Worm (Caenorhabditis elegans) whole organism, L2 larva: ENCODE measurements around the gene Y38E10A.34.
A peak's percentile ranks its signal among the peaks of the same experiment; 100 is the strongest.

Experiments used
- F13H6.1 ChIP-seq: sonication (generic microtip); optimal IDR thresholded peaks from 2 replicates; lab custom pipeline; 2016; ENCODE audit warnings: missing genetic modification characterization, missing compliant biosample characterization
- R02D3.7 ChIP-seq: fragments of 150-350 bp; optimal IDR thresholded peaks from 2 replicates; lab custom pipeline; 2014; ENCODE audit warnings: missing biosample characterization, missing genetic modification characterization
- Y55F3AM.14 ChIP-seq: fragments of 200-800 bp; sonication (Bioruptor generic); optimal IDR thresholded peaks from 2 replicates; lab custom pipeline; 2018; ENCODE audit warnings: mild to moderate bottlenecking, missing genetic modification characterization, missing compliant biosample characterization
- ZK546.5 ChIP-seq: sonication (generic microtip); optimal IDR thresholded peaks from 2 replicates; lab custom pipeline; 2017; ENCODE audit warnings: missing biosample characterization, missing genetic modification characterization
- alr-1 ChIP-seq: fragments of 150-350 bp; optimal IDR thresholded peaks from 2 replicates; lab custom pipeline; 2014; ENCODE audit warnings: missing biosample characterization, missing genetic modification characterization
- ama-1 ChIP-seq: fragments of 150-350 bp; optimal IDR thresholded peaks from 2 replicates; lab custom pipeline; 2018; ENCODE audit warnings: inconsistent platforms
- blmp-1 ChIP-seq: sonication (generic microtip); optimal IDR thresholded peaks from 2 replicates; lab custom pipeline; 2017; ENCODE audit warnings: missing genetic modification characterization, mild to moderate bottlenecking, missing compliant biosample characterization, antibody characterized with exemption, moderate library complexity; ENCODE audit not compliant: insufficient read depth
- ceh-16 ChIP-seq: fragments of 150-350 bp; optimal IDR thresholded peaks from 2 replicates; lab custom pipeline; 2014; ENCODE audit warnings: missing biosample characterization, missing genetic modification characterization
- crh-2 ChIP-seq: sonication (generic microtip); optimal IDR thresholded peaks from 2 replicates; lab custom pipeline; 2017; ENCODE audit warnings: missing biosample characterization, missing genetic modification characterization
- dmd-4 ChIP-seq: sonication (generic microtip); optimal IDR thresholded peaks from 2 replicates; lab custom pipeline; 2017; ENCODE audit warnings: missing biosample characterization, missing genetic modification characterization
- elt-1 ChIP-seq: fragments of 150-350 bp; optimal IDR thresholded peaks from 2 replicates; lab custom pipeline; 2014; ENCODE audit warnings: missing biosample characterization, missing genetic modification characterization
- elt-3 ChIP-seq: sonication (generic microtip); optimal IDR thresholded peaks from 2 replicates; lab custom pipeline; 2017; ENCODE audit warnings: missing biosample characterization, missing genetic modification characterization
- fos-1 ChIP-seq: fragments of 150-350 bp; optimal IDR thresholded peaks from 2 replicates; lab custom pipeline; 2014; ENCODE audit warnings: missing biosample characterization, missing genetic modification characterization
- gmeb-1 ChIP-seq: fragments of 150-350 bp; optimal IDR thresholded peaks from 2 replicates; lab custom pipeline; 2014; ENCODE audit warnings: missing biosample characterization, missing genetic modification characterization
- lin-11 ChIP-seq: fragments of 150-350 bp; sonication (generic microtip); optimal IDR thresholded peaks from 2 replicates; lab custom pipeline; 2014; ENCODE audit warnings: missing biosample characterization, missing genetic modification characterization, inconsistent platforms, mixed read lengths
- lin-13 ChIP-seq: fragments of 150-350 bp; optimal IDR thresholded peaks from 2 replicates; lab custom pipeline; 2014; ENCODE audit warnings: missing biosample characterization, missing genetic modification reagents, missing genetic modification characterization
- lin-39 ChIP-seq: fragments of 150-350 bp; optimal IDR thresholded peaks from 2 replicates; lab custom pipeline; 2014; ENCODE audit warnings: missing biosample characterization, missing genetic modification reagents, missing genetic modification characterization
- mab-5 ChIP-seq: fragments of 150-350 bp; optimal IDR thresholded peaks from 2 replicates; lab custom pipeline; 2014; ENCODE audit warnings: missing biosample characterization, missing genetic modification characterization
- mdl-1 ChIP-seq, 2 experiments: fragments of 150-350 bp in 1 of 2; sonication (generic microtip) in 1 of 2; optimal IDR thresholded peaks; 2 replicates each; lab custom pipeline; 2017; ENCODE audit warnings: missing biosample characterization in 2 of 2, missing genetic modification characterization in 2 of 2
- nhr-11 ChIP-seq: fragments of 150-350 bp; optimal IDR thresholded peaks from 2 replicates; lab custom pipeline; 2014; ENCODE audit warnings: missing biosample characterization, missing genetic modification characterization
- nhr-12 ChIP-seq: fragments of 150-350 bp; optimal IDR thresholded peaks from 2 replicates; lab custom pipeline; 2014; ENCODE audit warnings: missing biosample characterization, missing genetic modification characterization
- nhr-129 ChIP-seq: fragments of 150-350 bp; optimal IDR thresholded peaks from 2 replicates; lab custom pipeline; 2014; ENCODE audit warnings: missing biosample characterization, missing genetic modification characterization
- nhr-21 ChIP-seq: fragments of 150-350 bp; optimal IDR thresholded peaks from 2 replicates; lab custom pipeline; 2014; ENCODE audit warnings: missing biosample characterization, missing genetic modification characterization
- nhr-23 ChIP-seq: fragments of 150-350 bp; optimal IDR thresholded peaks from 2 replicates; lab custom pipeline; 2014; ENCODE audit warnings: missing biosample characterization, missing genetic modification reagents, missing genetic modification characterization
- nhr-25 ChIP-seq: fragments of 150-350 bp; sonication (generic microtip); optimal IDR thresholded peaks from 3 replicates; lab custom pipeline; 2014; ENCODE audit warnings: missing biosample characterization, missing genetic modification characterization
- sem-4 ChIP-seq: fragments of 150-350 bp; optimal IDR thresholded peaks from 2 replicates; lab custom pipeline; 2014; ENCODE audit warnings: missing biosample characterization, missing genetic modification reagents, missing genetic modification characterization
- skn-1 ChIP-seq: sonication (generic microtip); optimal IDR thresholded peaks from 2 replicates; lab custom pipeline; 2017; ENCODE audit warnings: missing biosample characterization, missing genetic modification characterization
- sma-3 ChIP-seq: sonication (generic microtip); optimal IDR thresholded peaks from 2 replicates; lab custom pipeline; 2016; ENCODE audit warnings: missing genetic modification reagents, missing genetic modification characterization, missing compliant biosample characterization
- sma-9 ChIP-seq, 2 experiments: fragments of 150-350 bp in 1 of 2; sonication (generic microtip) in 1 of 2; optimal IDR thresholded peaks; 2 replicates each; lab custom pipeline; 2014 to 2016; ENCODE audit warnings: missing genetic modification characterization in 2 of 2, mild to moderate bottlenecking in 1 of 2, missing biosample characterization in 1 of 2, missing compliant biosample characterization in 1 of 2, missing genetic modification reagents in 1 of 2, moderate library complexity in 1 of 2
- unc-39 ChIP-seq: fragments of 150-350 bp; optimal IDR thresholded peaks from 2 replicates; lab custom pipeline; 2014; ENCODE audit warnings: missing biosample characterization, missing genetic modification characterization
- unc-62 ChIP-seq: fragments of 150-350 bp; optimal IDR thresholded peaks from 2 replicates; lab custom pipeline; 2014; ENCODE audit warnings: missing biosample characterization, missing genetic modification reagents, missing genetic modification characterization
- zag-1 ChIP-seq: fragments of 150-350 bp; optimal IDR thresholded peaks from 2 replicates; lab custom pipeline; 2014; ENCODE audit warnings: missing biosample characterization, missing genetic modification characterization
- ztf-1 ChIP-seq: fragments of 200-800 bp; sonication (Bioruptor generic); conservative IDR thresholded peaks from 2 replicates; pipeline ENCODE4 v1.3.6; 2022; ENCODE audit warnings: missing genetic modification characterization, missing compliant biosample characterization
- ztf-11 ChIP-seq: sonication (generic microtip); optimal IDR thresholded peaks from 2 replicates; lab custom pipeline; 2017; ENCODE audit warnings: missing biosample characterization, missing genetic modification characterization
- ztf-4 ChIP-seq: fragments of 150-350 bp; optimal IDR thresholded peaks from 2 replicates; lab custom pipeline; 2014; ENCODE audit warnings: missing biosample characterization, missing genetic modification characterization

The Y38E10A.34 gene

DNA sequence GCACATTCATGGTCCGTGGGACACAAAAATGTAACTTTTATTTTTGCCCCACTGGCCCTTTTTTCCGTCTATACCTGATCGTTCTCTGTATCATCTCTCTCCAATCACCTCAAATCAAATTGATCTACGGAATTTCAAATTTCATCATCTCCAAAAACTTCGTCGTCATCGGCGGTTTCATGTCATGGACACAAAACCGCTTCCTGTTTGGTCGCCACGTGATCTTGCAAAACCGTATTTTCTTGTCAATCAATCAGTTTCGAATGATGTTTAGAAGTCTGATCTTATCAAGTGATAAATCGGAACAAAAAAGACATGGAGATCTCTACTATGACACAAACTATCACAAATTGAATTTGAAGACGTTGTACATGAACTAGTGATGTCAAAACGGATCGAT is 5.3 kb upstream of the Y38E10A.34 start (continued):
- TF ChIP-seq lin-11 (tag; lab: Kevin White, UChicago) (no peak), gmeb-1 (peak; percentile 51), skn-1 (tag; lab: Kevin White, UChicago) (no peak), lin-13 (no peak), dmd-4 (tag; lab: Kevin White, UChicago) (no peak), alr-1 (tag; lab: Kevin White, UChicago) (no peak), ztf-4 (no peak), sma-9 (GFP tag; optimal IDR thresholded peaks at IDR 0.05; lab: Kevin White, UChicago) (peak; percentile 98), sma-9 (tag; optimal IDR thresholded peaks at IDR 0.05; lab: Kevin White, UChicago) (no peak), nhr-129 (peak; percentile 64), blmp-1 (tag; lab: Kevin White, UChicago) (peak; percentile 57), unc-39 (tag; lab: Kevin White, UChicago) (no peak), nhr-12 (tag; lab: Kevin White, UChicago) (no peak), F13H6.1 (tag; lab: Kevin White, UChicago) (no peak)

DNA sequence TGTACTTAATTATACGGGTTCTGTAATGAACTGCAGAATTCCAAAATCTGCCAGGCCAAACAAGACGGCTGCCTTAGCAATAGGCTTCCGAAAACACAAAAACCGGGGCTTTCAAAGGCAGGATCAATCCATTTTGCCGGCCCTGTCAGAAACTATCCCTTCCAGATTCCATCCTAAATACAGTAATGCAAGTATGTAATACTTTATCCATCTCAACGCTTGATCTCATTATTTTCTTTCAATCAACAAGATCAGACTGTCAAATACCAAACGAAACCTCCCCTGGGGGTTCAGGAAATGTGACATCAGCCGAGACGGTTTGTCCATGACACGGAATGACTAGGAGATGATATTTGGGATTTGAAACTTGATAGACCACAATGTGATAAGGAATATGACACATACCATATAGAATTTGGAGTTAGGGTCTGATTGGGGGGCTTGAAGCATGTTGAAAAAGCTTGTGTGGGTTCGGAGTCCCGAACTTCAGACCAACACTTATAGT is 4.8 kb upstream of the Y38E10A.34 start:
- no peak for TF ChIP-seq lin-11 (tag; lab: Kevin White, UChicago)
- no peak for TF ChIP-seq lin-13
- no peak for TF ChIP-seq sma-3 (GFP tag; lab: Kevin White, UChicago)
- TF ChIP-seq skn-1 (tag; lab: Kevin White, UChicago): no peak
- no peak for TF ChIP-seq ama-1 (lab: Kevin White, UChicago)
- no peak for TF ChIP-seq ztf-4
- no peak for TF ChIP-seq ztf-11 (tag; lab: Kevin White, UChicago)
- no peak for TF ChIP-seq R02D3.7 (tag; lab: Kevin White, UChicago)
- TF ChIP-seq zag-1: no peak
- TF ChIP-seq sem-4: no peak
- no peak for TF ChIP-seq ztf-1 (GFP tag; lab: Robert Waterston, UW)
- TF ChIP-seq nhr-129: no peak
- TF ChIP-seq mdl-1 (tag; optimal IDR thresholded peaks at IDR 0.05; lab: Kevin White, UChicago): no peak
- no peak for TF ChIP-seq elt-1 (tag; lab: Kevin White, UChicago)
- TF ChIP-seq lin-39 (tag; lab: Kevin White, UChicago): no peak
- no peak for TF ChIP-seq ZK546.5 (tag; lab: Kevin White, UChicago)
- no peak for TF ChIP-seq ceh-16
- no peak for TF ChIP-seq elt-3 (tag; lab: Kevin White, UChicago)
- no peak for TF ChIP-seq nhr-23 (tag; lab: Kevin White, UChicago)

- no peak for TF ChIP-seq Y55F3AM.14 (GFP tag; lab: Kevin White, UChicago)
- TF ChIP-seq mdl-1 (tag; optimal IDR thresholded peaks at IDR 0.05; lab: Kevin White, UChicago): no peak
- TF ChIP-seq unc-39 (tag; lab: Kevin White, UChicago): no peak
- TF ChIP-seq ztf-11 (tag; lab: Kevin White, UChicago): no peak
- no peak for TF ChIP-seq nhr-11
- no peak for TF ChIP-seq mab-5
- no peak for TF ChIP-seq ZK546.5 (tag; lab: Kevin White, UChicago)
- no peak for TF ChIP-seq ceh-16
- TF ChIP-seq fos-1 (tag; lab: Kevin White, UChicago): no peak
- TF ChIP-seq sma-9 (GFP tag; optimal IDR thresholded peaks at IDR 0.05; lab: Kevin White, UChicago): no peak
- no peak for TF ChIP-seq sma-9 (tag; optimal IDR thresholded peaks at IDR 0.05; lab: Kevin White, UChicago)
- TF ChIP-seq crh-2 (tag; lab: Kevin White, UChicago): no peak
- no peak for TF ChIP-seq dmd-4 (tag; lab: Kevin White, UChicago)
- no peak for TF ChIP-seq unc-62 (GFP tag; lab: Kevin White, UChicago)
- TF ChIP-seq nhr-21 (tag; lab: Kevin White, UChicago): no peak
Observed at ce11 chrII:12626887-12627286, 4.1 kb upstream of the Y38E10A.34 start, which contains the start of gene nspe-7. nspe-7 (plus strand) TSS chrII:12627187.

DNA sequence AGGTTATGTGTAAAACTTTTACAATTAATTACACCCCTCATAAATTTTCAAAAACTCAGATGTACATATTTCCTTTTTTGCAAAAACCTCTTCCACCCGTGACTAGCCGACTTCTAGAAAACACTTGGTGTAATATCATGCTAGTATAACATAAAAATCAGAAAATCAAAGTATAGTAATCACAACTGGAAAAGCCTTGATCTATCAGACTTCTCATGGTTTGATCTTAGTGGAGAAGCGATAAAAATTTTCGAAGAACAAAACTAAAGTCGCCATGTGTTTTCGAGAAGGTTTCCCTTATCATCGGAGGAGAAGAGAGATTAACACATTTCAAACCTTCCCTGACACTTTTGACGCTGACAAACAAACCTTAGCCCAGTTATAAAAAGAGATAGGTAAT is 2.4 kb upstream of the Y38E10A.34 start, which contains the start of gene nspe-5:
TSS of gene nspe-5 (plus strand) at position 301 of the 400 bp plus-strand sequence.
- TF ChIP-seq elt-1 (tag; lab: Kevin White, UChicago): no peak
- no peak for TF ChIP-seq ztf-1 (GFP tag; lab: Robert Waterston, UW)
- TF ChIP-seq Y55F3AM.14 (GFP tag; lab: Kevin White, UChicago): no peak
- no peak for TF ChIP-seq unc-62 (GFP tag; lab: Kevin White, UChicago)
- TF ChIP-seq nhr-25 (tag; lab: Kevin White, UChicago): peak; percentile 71
- peak; percentile 37 for TF ChIP-seq sma-9 (GFP tag; optimal IDR thresholded peaks at IDR 0.05; lab: Kevin White, UChicago)
- no peak for TF ChIP-seq sma-9 (tag; optimal IDR thresholded peaks at IDR 0.05; lab: Kevin White, UChicago)
